Fruit fly (Drosophila melanogaster) whole organism, wandering third instar larva: ENCODE results near the gene Egfrap.

Experiments used
- CG32264 ChIP-seq: fragments of 200-800 bp; sonication (Bioruptor generic); optimal IDR thresholded peaks from 2 replicates; lab custom pipeline; 2016; ENCODE audit warnings: missing biosample characterization, missing genetic modification characterization
- CrebA ChIP-seq: fragments of 200-800 bp; sonication (Bioruptor generic); optimal IDR thresholded peaks from 2 replicates; lab custom pipeline; 2016; ENCODE audit warnings: missing biosample characterization, mild to moderate bottlenecking, missing genetic modification characterization, borderline replicate concordance
- Dif ChIP-seq: fragments of 200-275, 200-300 bp; sonication (Bioruptor generic); optimal IDR thresholded peaks from 2 replicates; lab custom pipeline; 2018; ENCODE audit warnings: missing biosample characterization, missing genetic modification characterization; ENCODE audit not compliant: partially characterized antibody
- Hnf4 ChIP-seq: fragments of 200-800 bp; sonication (Bioruptor generic); optimal IDR thresholded peaks from 2 replicates; lab custom pipeline; 2016; ENCODE audit warnings: missing biosample characterization, mild to moderate bottlenecking, missing genetic modification characterization
- Myc ChIP-seq: fragments of >200 bp; optimal IDR thresholded peaks from 2 replicates; lab custom pipeline; 2017
- N ChIP-seq: fragments of >200 bp; optimal IDR thresholded peaks from 2 replicates; lab custom pipeline; 2018; ENCODE audit warnings: missing biosample characterization, missing external identifiers, missing genetic modification characterization
- ey ChIP-seq: fragments of 200-800 bp; sonication (Bioruptor generic); optimal IDR thresholded peaks from 2 replicates; lab custom pipeline; 2016; ENCODE audit warnings: missing biosample characterization, missing genetic modification characterization
- h ChIP-seq: fragments of 200-800 bp; sonication (Bioruptor generic); optimal IDR thresholded peaks from 3 replicates; lab custom pipeline; 2016; ENCODE audit warnings: missing biosample characterization, mild to moderate bottlenecking, missing genetic modification characterization
- psq ChIP-seq: fragments of 200-800 bp; sonication (Bioruptor generic); optimal IDR thresholded peaks from 3 replicates; lab custom pipeline; 2017; ENCODE audit warnings: missing biosample characterization, mild to moderate bottlenecking, missing genetic modification characterization, moderate library complexity
- usp ChIP-seq: fragments of >200 bp; optimal IDR thresholded peaks from 2 replicates; lab custom pipeline; 2017; ENCODE audit warnings: missing biosample characterization, missing genetic modification characterization

dm6 chr3L:5974575-5975421, 24.3 kb upstream of the Egfrap start:
- TF ChIP-seq Hnf4 (GFP tag; lab: Kevin White, UChicago) = no peak
- no peak for TF ChIP-seq Myc (lab: Kevin White, UChicago)
- no peak for TF ChIP-seq psq (GFP tag; lab: Kevin White, UChicago)
- TF ChIP-seq h = no peak
- TF ChIP-seq usp = no peak
- no peak for TF ChIP-seq CrebA
- no peak for TF ChIP-seq CG32264 (GFP tag; lab: Kevin White, UChicago)
- no peak for TF ChIP-seq Dif (GFP tag; lab: Kevin White, UChicago)
- no peak for TF ChIP-seq N (GFP tag; lab: Kevin White, UChicago)
- TF ChIP-seq ey (GFP tag; lab: Kevin White, UChicago) = no peak
